Fruit fly (Drosophila melanogaster): ENCODE measurements around the gene CG11698.

Gene CG11698

DNA sequence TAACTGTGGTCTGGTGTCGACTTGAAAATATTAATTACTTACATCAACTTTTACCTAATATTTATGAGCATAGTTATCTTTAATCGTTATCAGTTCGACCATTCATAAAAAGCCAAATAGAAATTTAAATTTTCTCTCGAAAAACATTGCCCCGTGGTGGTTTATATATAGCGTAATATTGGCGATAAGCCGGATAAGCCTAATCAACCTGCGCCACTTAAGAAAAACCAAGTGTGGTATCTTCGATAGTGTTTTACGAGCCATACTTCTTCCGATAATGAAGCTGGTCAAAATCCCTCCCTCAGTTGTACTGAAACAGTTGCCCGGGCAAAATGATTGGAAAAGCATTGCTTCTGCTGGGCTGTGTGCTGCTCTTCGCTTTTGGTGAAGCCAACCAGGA is 20.0 kb upstream of the CG11698 start, which contains the start of gene CG31463:
TSS of gene CG31463 (plus strand) at position 302 of the 400 bp plus-strand sequence.
- TF ChIP-seq CG17801 (GFP tag; optimal IDR thresholded peaks at IDR 0.05; ENCODE audit: partially characterized antibody) = no peak

DNA sequence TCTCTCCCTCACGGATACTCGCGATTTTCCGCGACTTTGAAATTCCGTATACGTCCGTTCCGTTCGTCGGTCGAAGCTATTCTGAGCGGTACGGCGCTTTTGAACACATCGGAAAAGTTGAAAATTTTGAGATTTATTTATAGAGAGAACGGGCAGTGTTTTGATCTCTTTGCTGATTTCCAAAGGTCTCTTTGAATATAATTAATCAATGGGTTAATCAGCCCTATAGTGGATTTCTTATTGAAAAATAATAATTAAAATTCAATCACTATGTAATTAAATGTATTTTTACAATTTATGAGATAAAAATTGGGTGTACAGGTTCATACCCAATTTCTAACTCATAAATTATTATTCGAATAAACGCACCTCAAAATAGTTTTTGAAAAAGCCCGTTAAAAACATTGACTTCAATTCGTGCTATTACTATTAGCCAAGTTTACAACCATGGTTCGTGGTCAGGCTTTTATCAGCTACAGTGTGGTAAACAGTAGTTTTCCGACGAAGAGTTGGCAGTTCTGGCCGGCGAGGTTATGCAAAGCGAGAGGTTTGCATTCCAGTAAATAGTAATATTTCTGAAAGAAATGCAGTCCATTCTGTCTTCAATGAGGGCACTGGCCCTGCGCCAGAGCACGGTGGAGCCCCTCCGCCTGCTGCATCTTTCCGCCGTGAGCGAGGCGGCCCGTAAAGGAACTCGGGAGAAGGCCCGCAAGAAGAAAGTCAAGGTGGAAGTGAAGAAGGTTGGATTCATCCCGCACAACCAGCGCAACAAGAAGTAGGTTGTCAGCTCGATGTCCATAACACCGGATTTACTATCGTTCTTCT is 10.8 kb upstream of the CG11698 start, which contains the start of the genes CG9626 and mRpL1:
TSS of gene CG9626 (minus strand) at position 51 of the 825 bp plus-strand sequence.
TSS of gene mRpL1 (plus strand) at position 513 of the 825 bp plus-strand sequence.
- TF ChIP-seq CG17801 (GFP tag; optimal IDR thresholded peaks at IDR 0.05; ENCODE audit: partially characterized antibody) = no peak

dm6 chr3R:8303848-8304247 is 8.1 kb upstream of the CG11698 start, which contains the start of gene nac:
TSS of gene nac (minus strand) at chr3R:8304023.
- TF ChIP-seq CG17801 (GFP tag; optimal IDR thresholded peaks at IDR 0.05; ENCODE audit: partially characterized antibody) = no peak

DNA sequence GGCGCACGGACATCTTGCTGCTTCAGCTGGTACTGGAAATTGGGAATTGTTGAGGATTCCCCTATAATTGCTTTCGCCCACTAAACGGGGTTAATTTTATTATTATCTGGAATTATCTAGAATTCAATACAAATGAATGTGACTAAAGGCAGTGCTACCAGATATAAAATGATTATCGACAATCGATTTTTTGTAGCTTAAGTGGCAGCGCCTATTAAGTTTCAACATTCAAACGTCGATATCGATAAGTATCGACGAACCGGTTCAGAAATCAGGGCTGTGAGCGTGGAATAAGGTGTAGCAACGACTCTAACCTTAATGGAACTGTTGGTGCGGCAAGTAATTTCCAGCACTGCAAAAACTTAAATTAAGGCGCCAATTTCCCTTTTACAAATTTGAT is 6.9 kb upstream of the CG11698 start, which contains the start of gene Sgt1:
TSS of gene Sgt1 (minus strand) at position 165 of the 400 bp plus-strand sequence.
- TF ChIP-seq CG17801 (GFP tag; optimal IDR thresholded peaks at IDR 0.05; ENCODE audit: partially characterized antibody) = peak; percentile 37

DNA sequence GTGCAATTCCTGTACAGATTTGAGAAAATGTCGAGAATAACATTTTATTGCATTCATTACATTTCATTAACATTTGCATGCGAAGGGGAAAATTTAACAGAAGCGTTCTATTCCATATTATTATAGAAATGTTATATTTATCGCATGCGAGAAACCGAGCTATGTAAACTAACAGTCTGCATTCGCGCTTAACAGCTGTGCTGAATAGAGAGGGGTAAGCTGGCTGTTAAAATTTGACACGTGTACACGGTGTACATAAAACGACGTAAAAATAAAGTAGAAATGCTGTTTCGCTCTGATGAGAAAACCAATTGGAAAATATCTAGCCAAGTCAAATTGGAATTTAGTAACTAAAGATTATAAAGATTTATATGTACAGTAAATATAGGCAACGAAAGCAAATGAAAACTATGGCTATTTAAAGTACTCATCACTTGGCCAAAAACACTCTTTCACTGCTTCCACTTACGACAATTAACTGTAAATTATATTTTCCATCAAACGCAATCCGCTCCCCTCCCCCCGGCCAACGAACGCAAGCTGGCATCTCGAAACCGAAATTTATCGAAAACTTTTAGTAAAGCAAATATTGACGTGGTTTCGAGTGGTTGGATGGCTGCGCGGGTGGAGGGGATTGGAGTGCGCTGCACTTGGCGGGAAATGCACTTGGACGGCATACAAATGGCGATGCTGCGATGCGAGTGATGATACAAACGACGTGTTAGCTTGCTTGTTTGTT is 5.6 kb upstream of the CG11698 start:
- no peak for TF ChIP-seq CG17801 (GFP tag; optimal IDR thresholded peaks at IDR 0.05; ENCODE audit: partially characterized antibody)

DNA sequence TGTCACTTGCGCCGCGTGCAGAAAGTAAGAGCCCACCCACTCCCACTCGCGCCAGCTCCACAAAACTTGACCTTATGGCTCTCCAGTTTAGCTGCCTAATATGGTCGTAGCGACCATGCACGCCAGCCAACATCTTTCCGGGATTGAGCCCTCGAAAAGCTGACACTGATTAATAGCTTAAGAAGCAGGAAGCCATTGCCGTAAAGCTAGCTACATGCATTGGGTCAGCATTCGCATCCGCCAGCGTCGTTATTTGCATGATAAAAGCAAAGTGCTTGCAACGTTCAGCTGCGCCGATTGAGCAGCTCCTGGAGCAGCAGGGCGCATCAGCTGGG is 5.1 kb upstream of the CG11698 start:
- no peak for TF ChIP-seq CG17801 (GFP tag; optimal IDR thresholded peaks at IDR 0.05; ENCODE audit: partially characterized antibody)

- no peak for TF ChIP-seq CG17801 (GFP tag; optimal IDR thresholded peaks at IDR 0.05; ENCODE audit: partially characterized antibody)
Measured at dm6 chr3R:8307283-8307682, 4.7 kb upstream of the CG11698 start.

dm6 chr3R:8308515-8308959 is 3.5 kb upstream of the CG11698 start, which contains the start of gene tex:
TSS of gene tex (minus strand) at chr3R:8308645.
- no peak for TF ChIP-seq CG17801 (GFP tag; optimal IDR thresholded peaks at IDR 0.05; ENCODE audit: partially characterized antibody)

- no peak for TF ChIP-seq CG17801 (GFP tag; optimal IDR thresholded peaks at IDR 0.05; ENCODE audit: partially characterized antibody)
Measured at dm6 chr3R:8310678-8311077, 1.3 kb upstream of the CG11698 start, which contains the start of gene CG11693. TSS of gene CG11693 (minus strand) at chr3R:8310778.

DNA sequence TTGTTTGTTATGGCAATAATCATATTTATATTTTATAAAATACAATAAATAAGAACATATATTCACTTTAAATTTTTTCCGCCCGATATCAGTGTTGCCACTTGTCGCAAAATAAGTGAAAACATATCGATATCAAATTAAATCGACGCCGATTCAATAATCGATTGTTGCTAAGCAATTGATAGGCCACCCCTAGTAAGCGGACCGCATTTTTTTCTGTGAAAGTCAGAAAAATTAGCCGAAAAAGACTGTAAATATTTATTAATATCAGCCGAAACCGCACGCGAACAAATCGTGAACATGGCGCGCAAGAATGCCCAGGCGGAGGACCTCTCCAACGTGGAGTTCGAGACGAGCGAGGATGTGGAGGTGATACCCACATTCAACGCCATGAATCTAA is 1.1 kb downstream of the CG11698 start, which contains the start of gene CG7483:
TSS of gene CG7483 (plus strand) at position 171 of the 400 bp plus-strand sequence.
- TF ChIP-seq CG17801 (GFP tag; optimal IDR thresholded peaks at IDR 0.05; ENCODE audit: partially characterized antibody) = peak; percentile 58

dm6 chr3R:8316344-8317105 is 4.5 kb downstream of the CG11698 start, which contains the start of gene Coq2:
TSS of gene Coq2 (minus strand) at chr3R:8316543.
- no peak for TF ChIP-seq CG17801 (GFP tag; optimal IDR thresholded peaks at IDR 0.05; ENCODE audit: partially characterized antibody)

dm6 chr3R:8317215-8317614 is 5.2 kb downstream of the CG11698 start, which contains the start of gene Ctr1B:
TSS of gene Ctr1B (plus strand) at chr3R:8317612.
- TF ChIP-seq CG17801 (GFP tag; optimal IDR thresholded peaks at IDR 0.05; ENCODE audit: partially characterized antibody) = no peak

- TF ChIP-seq CG17801 (GFP tag; optimal IDR thresholded peaks at IDR 0.05; ENCODE audit: partially characterized antibody) = no peak
Measured at dm6 chr3R:8317709-8318335, 5.8 kb downstream of the CG11698 start.

- no peak for TF ChIP-seq CG17801 (GFP tag; optimal IDR thresholded peaks at IDR 0.05; ENCODE audit: partially characterized antibody)
Measured at dm6 chr3R:8321447-8321846, 9.5 kb downstream of the CG11698 start, which contains the start of gene Or85a. TSS of gene Or85a (plus strand) at chr3R:8321747.
